Fruit fly (Drosophila melanogaster) whole organism, embryonic: ENCODE measurements around the gene Polr2I.

Source experiments
- Ada2b ChIP-seq: fragments of 200-800 bp; sonication (Bioruptor generic); IDR thresholded peaks from 2 replicates; pipeline ENCODE4 v1.3.6; 2022; ENCODE audit warnings: missing biosample characterization, missing genetic modification characterization
- Atf3 ChIP-seq: fragments of 200-800 bp; sonication (Bioruptor generic); optimal IDR thresholded peaks from 3 replicates; lab custom pipeline; 2016; ENCODE audit warnings: missing biosample characterization, missing genetic modification characterization
- B-H2 ChIP-seq: fragments of 200-800 bp; sonication (Bioruptor generic); optimal IDR thresholded peaks from 2 replicates; lab custom pipeline; 2018; ENCODE audit warnings: missing biosample characterization, mild to moderate bottlenecking, missing genetic modification characterization
- Bgb ChIP-seq: fragments of 200-800 bp; sonication (Bioruptor generic); IDR thresholded peaks from 2 replicates; pipeline ENCODE4 v1.3.6; 2022; ENCODE audit warnings: missing biosample characterization, missing genetic modification characterization; ENCODE audit not compliant: partially characterized antibody
- CG10431 ChIP-seq: fragments of 200-800 bp; sonication (Bioruptor generic); optimal IDR thresholded peaks from 3 replicates; lab custom pipeline; 2018; ENCODE audit warnings: missing biosample characterization, mild to moderate bottlenecking, missing genetic modification characterization
- CG10959 ChIP-seq: fragments of 200-800 bp; sonication (Bioruptor generic); IDR thresholded peaks from 2 replicates; pipeline ENCODE4 v1.3.6; 2022; ENCODE audit warnings: missing biosample characterization, missing genetic modification characterization
- CG11093 ChIP-seq: fragments of 200-800 bp; sonication (Bioruptor generic); IDR thresholded peaks from 3 replicates; pipeline ENCODE4 v1.3.6; 2022; ENCODE audit warnings: missing biosample characterization, missing genetic modification characterization
- CG11456 ChIP-seq: fragments of 200-800 bp; sonication (Bioruptor generic); IDR thresholded peaks from 3 replicates; pipeline ENCODE4 v1.3.6; 2022; ENCODE audit warnings: missing biosample characterization, missing genetic modification characterization
- CG1233 ChIP-seq: fragments of 200-800 bp; sonication (Bioruptor generic); optimal IDR thresholded peaks from 4 replicates; lab custom pipeline; 2018; ENCODE audit warnings: missing biosample characterization, mild to moderate bottlenecking, missing genetic modification characterization
- CG15011 ChIP-seq: fragments of 200-800 bp; sonication (Bioruptor generic); optimal IDR thresholded peaks from 3 replicates; lab custom pipeline; 2018; ENCODE audit warnings: missing biosample characterization, mild to moderate bottlenecking, missing genetic modification characterization
- CG15479 ChIP-seq: fragments of 200-800 bp; sonication (Bioruptor generic); optimal IDR thresholded peaks from 3 replicates; lab custom pipeline; 2019; ENCODE audit warnings: missing biosample characterization, mild to moderate bottlenecking, missing genetic modification characterization, moderate library complexity
- CG15514 ChIP-seq: fragments of 200-800 bp; sonication (Bioruptor generic); optimal IDR thresholded peaks from 3 replicates; lab custom pipeline; 2017; ENCODE audit warnings: missing biosample characterization, missing genetic modification characterization, mild to moderate bottlenecking, moderate library complexity, missing genetic modification reagents
- CG1647 ChIP-seq: fragments of 200-800 bp; sonication (Bioruptor generic); optimal IDR thresholded peaks from 3 replicates; lab custom pipeline; 2016; ENCODE audit warnings: missing biosample characterization, missing genetic modification characterization
- CG2116 ChIP-seq: fragments of 200-800 bp; sonication (Bioruptor generic); optimal IDR thresholded peaks from 3 replicates; lab custom pipeline; 2018; ENCODE audit warnings: missing biosample characterization, mild to moderate bottlenecking, missing genetic modification characterization
- CG4282 ChIP-seq: fragments of 200-800 bp; sonication (Bioruptor generic); optimal IDR thresholded peaks from 2 replicates; lab custom pipeline; 2016; ENCODE audit warnings: missing biosample characterization, missing genetic modification characterization
- CG4360 ChIP-seq: fragments of 200-800 bp; sonication (Bioruptor generic); IDR thresholded peaks from 2 replicates; pipeline ENCODE4 v1.3.6; 2022; ENCODE audit warnings: missing biosample characterization, missing genetic modification characterization
- CG43689 ChIP-seq: fragments of 200-800 bp; sonication (Bioruptor generic); IDR thresholded peaks from 2 replicates; pipeline ENCODE4 v1.3.6; 2022; ENCODE audit warnings: missing biosample characterization, missing genetic modification characterization
- CG5180 ChIP-seq: fragments of 200-800 bp; sonication (Bioruptor generic); optimal IDR thresholded peaks from 3 replicates; lab custom pipeline; 2017; ENCODE audit warnings: missing biosample characterization, missing genetic modification characterization, mild to moderate bottlenecking, moderate library complexity, missing genetic modification reagents
- CG7928 ChIP-seq: fragments of 200-800 bp; sonication (Bioruptor generic); optimal IDR thresholded peaks from 2 replicates; lab custom pipeline; 2017; ENCODE audit warnings: missing biosample characterization, mild to moderate bottlenecking, missing genetic modification characterization
- CG7987 ChIP-seq: fragments of 200-800 bp; sonication (Bioruptor generic); optimal IDR thresholded peaks from 2 replicates; lab custom pipeline; 2018; ENCODE audit warnings: missing biosample characterization, mild to moderate bottlenecking, missing genetic modification characterization, moderate library complexity
- CG8478 ChIP-seq: fragments of >200 bp; optimal IDR thresholded peaks from 2 replicates; lab custom pipeline; 2018
- CHES-1-like ChIP-seq: fragments of 200-800 bp; sonication (Bioruptor generic); optimal IDR thresholded peaks from 2 replicates; lab custom pipeline; 2016; ENCODE audit warnings: missing biosample characterization, missing genetic modification characterization
- Ets65A ChIP-seq: fragments of 200-800 bp; sonication (Bioruptor generic); peaks from one replicate; lab custom pipeline; 2016; ENCODE audit warnings: missing biosample characterization, missing genetic modification characterization
- Neu2 ChIP-seq: fragments of 200-800 bp; sonication (Bioruptor generic); optimal IDR thresholded peaks from 3 replicates; lab custom pipeline; 2016; ENCODE audit warnings: missing biosample characterization, missing genetic modification characterization, borderline replicate concordance
- Scr ChIP-seq: fragments of 200-800 bp; sonication (Bioruptor generic); IDR thresholded peaks from 2 replicates; pipeline ENCODE4 v1.3.6; 2022; ENCODE audit warnings: missing biosample characterization, missing genetic modification characterization; ENCODE audit not compliant: partially characterized antibody
- Spps ChIP-seq: fragments of 200-800 bp; sonication (Bioruptor generic); optimal IDR thresholded peaks from 2 replicates; lab custom pipeline; 2018; ENCODE audit warnings: missing biosample characterization, mild to moderate bottlenecking, missing genetic modification characterization
- Ssrp ChIP-seq: fragments of 200-800 bp; sonication (Bioruptor generic); optimal IDR thresholded peaks from 2 replicates; lab custom pipeline; 2018; ENCODE audit warnings: missing biosample characterization, mild to moderate bottlenecking, missing genetic modification characterization, moderate library complexity
- TFAM ChIP-seq: fragments of 200-800 bp; sonication (Bioruptor generic); optimal IDR thresholded peaks from 2 replicates; lab custom pipeline; 2017; ENCODE audit warnings: missing biosample characterization, missing genetic modification characterization, inconsistent platforms
- YL-1 ChIP-seq: fragments of 200-800 bp; sonication (Bioruptor generic); optimal IDR thresholded peaks from 3 replicates; lab custom pipeline; 2017; ENCODE audit warnings: missing biosample characterization, mild to moderate bottlenecking, missing genetic modification characterization
- az2 ChIP-seq: fragments of 200-800 bp; sonication (Bioruptor generic); optimal IDR thresholded peaks from 3 replicates; lab custom pipeline; 2016; ENCODE audit warnings: missing biosample characterization, missing genetic modification characterization
- br ChIP-seq: fragments of >200 bp; optimal IDR thresholded peaks from 2 replicates; lab custom pipeline; 2017
- bsh ChIP-seq, 2 experiments: fragments of 200-800 bp; sonication (Bioruptor generic); optimal IDR thresholded peaks; 2 replicates each; lab custom pipeline; 2017 to 2018; ENCODE audit warnings: mild to moderate bottlenecking in 2 of 2, missing biosample characterization in 2 of 2, missing genetic modification characterization in 2 of 2, moderate library complexity in 1 of 2
- ci ChIP-seq: fragments of 200-800 bp; sonication (Bioruptor generic); IDR thresholded peaks from 3 replicates; pipeline ENCODE4 v1.3.6; 2022; ENCODE audit warnings: missing biosample characterization, missing genetic modification characterization
- corto ChIP-seq: fragments of 200-800 bp; sonication (Bioruptor generic); optimal IDR thresholded peaks from 2 replicates; lab custom pipeline; 2016; ENCODE audit warnings: missing biosample characterization, mild to moderate bottlenecking, missing genetic modification characterization, moderate library complexity
- crc ChIP-seq: fragments of 200-800 bp; sonication (Bioruptor generic); optimal IDR thresholded peaks from 2 replicates; lab custom pipeline; 2016; ENCODE audit warnings: missing biosample characterization, missing genetic modification characterization
- croc ChIP-seq: fragments of 200-800 bp; sonication (Bioruptor generic); conservative IDR thresholded peaks from 3 replicates; pipeline ENCODE4 v1.3.6; 2022; ENCODE audit warnings: missing biosample characterization, missing genetic modification characterization
- fru ChIP-seq: fragments of >200 bp; optimal IDR thresholded peaks from 2 replicates; lab custom pipeline; 2017
- gcm2 ChIP-seq: fragments of 200-800 bp; sonication (Bioruptor generic); optimal IDR thresholded peaks from 2 replicates; lab custom pipeline; 2016; ENCODE audit warnings: missing biosample characterization, missing genetic modification characterization
- grau ChIP-seq: fragments of 200-800 bp; optimal IDR thresholded peaks from 3 replicates; lab custom pipeline; 2019; ENCODE audit warnings: missing biosample characterization, mild to moderate bottlenecking, missing genetic modification characterization, moderate library complexity
- her ChIP-seq: fragments of 200-800 bp; sonication (Bioruptor generic); optimal IDR thresholded peaks from 2 replicates; lab custom pipeline; 2016; ENCODE audit warnings: missing biosample characterization, missing genetic modification characterization
- ken ChIP-seq: fragments of 200-800 bp; sonication (Bioruptor generic); IDR thresholded peaks from 3 replicates; pipeline ENCODE4 v1.3.6; 2022; ENCODE audit warnings: missing biosample characterization, missing genetic modification characterization
- mirr ChIP-seq: fragments of 200-800 bp; sonication (Bioruptor generic); optimal IDR thresholded peaks from 3 replicates; lab custom pipeline; 2018; ENCODE audit warnings: missing biosample characterization, mild to moderate bottlenecking, missing genetic modification characterization
- pfk ChIP-seq: fragments of 200-800 bp; sonication (Bioruptor generic); optimal IDR thresholded peaks from 2 replicates; lab custom pipeline; 2018; ENCODE audit warnings: missing biosample characterization, mild to moderate bottlenecking, missing genetic modification characterization, moderate library complexity
- psq ChIP-seq: fragments of 200-800 bp; sonication (Bioruptor generic); optimal IDR thresholded peaks from 2 replicates; lab custom pipeline; 2017; ENCODE audit warnings: missing biosample characterization, missing genetic modification characterization
- schlank ChIP-seq: fragments of 200-800 bp; sonication (Bioruptor generic); optimal IDR thresholded peaks from 2 replicates; lab custom pipeline; 2018; ENCODE audit warnings: missing biosample characterization, mild to moderate bottlenecking, missing genetic modification characterization
- sens ChIP-seq: fragments of 200-800 bp; sonication (Bioruptor generic); peaks from one replicate; lab custom pipeline; 2016; ENCODE audit warnings: missing biosample characterization, missing genetic modification characterization
- sisA ChIP-seq: fragments of 200-800 bp; sonication (Bioruptor generic); IDR thresholded peaks from 2 replicates; pipeline ENCODE4 v1.3.6; 2022; ENCODE audit warnings: missing biosample characterization, missing genetic modification characterization
- so ChIP-seq: fragments of 200-800 bp; sonication (Bioruptor generic); IDR thresholded peaks from 3 replicates; pipeline ENCODE4 v1.3.6; 2022; ENCODE audit warnings: missing biosample characterization, missing genetic modification characterization
- sug ChIP-seq: fragments of 200-800 bp; optimal IDR thresholded peaks from 2 replicates; lab custom pipeline; 2019; ENCODE audit warnings: missing biosample characterization, mild to moderate bottlenecking, missing genetic modification characterization, moderate library complexity
- toy ChIP-seq: fragments of 200-800 bp; sonication (Bioruptor generic); IDR thresholded peaks from 2 replicates; pipeline ENCODE4 v1.3.6; 2022; ENCODE audit warnings: missing biosample characterization, missing genetic modification characterization
- tx ChIP-seq: fragments of 200-800 bp; sonication (Bioruptor generic); optimal IDR thresholded peaks from 2 replicates; lab custom pipeline; 2016; ENCODE audit warnings: missing biosample characterization, missing genetic modification characterization
- unpg ChIP-seq: fragments of 200-800 bp; sonication (Bioruptor generic); optimal IDR thresholded peaks from 3 replicates; lab custom pipeline; 2018; ENCODE audit warnings: missing biosample characterization, mild to moderate bottlenecking, missing genetic modification characterization, moderate library complexity
- usp ChIP-seq: fragments of >200 bp; optimal IDR thresholded peaks from 2 replicates; lab custom pipeline; 2017; ENCODE audit warnings: missing biosample characterization, missing genetic modification characterization

Gene Polr2I

dm6 chr3R:14283042-14283626, 25.8 kb upstream of the Polr2I start (continued):
- no peak for TF ChIP-seq CG2116
- no peak for TF ChIP-seq croc (GFP tag; lab: Robert Waterston, UW)
- TF ChIP-seq CG43689 (GFP tag; lab: Robert Waterston, UW): no peak
- no peak for TF ChIP-seq br (lab: Kevin White, UChicago)
- TF ChIP-seq Ets65A (GFP tag; lab: Kevin White, UChicago): peak; percentile 79
- TF ChIP-seq crc (GFP tag; lab: Kevin White, UChicago): peak; percentile 49
- peak; percentile 88 for TF ChIP-seq CG15479 (GFP tag; lab: Kevin White, UChicago)
- no peak for TF ChIP-seq bsh (GFP tag; optimal IDR thresholded peaks at IDR 0.05; lab: Kevin White, UChicago)
- no peak for TF ChIP-seq CHES-1-like (GFP tag; lab: Kevin White, UChicago)
- no peak for TF ChIP-seq sisA (GFP tag; lab: Robert Waterston, UW)
- TF ChIP-seq CG7928: no peak
- no peak for TF ChIP-seq CG7987 (GFP tag; lab: Kevin White, UChicago)
- TF ChIP-seq az2 (GFP tag; lab: Kevin White, UChicago): peak; percentile 6
- no peak for TF ChIP-seq CG4282 (GFP tag; lab: Kevin White, UChicago)
- TF ChIP-seq sens: peak; percentile 81
- TF ChIP-seq grau: peak; percentile 61
- TF ChIP-seq psq (GFP tag; lab: Kevin White, UChicago): no peak
- TF ChIP-seq B-H2: no peak
- TF ChIP-seq her (GFP tag; lab: Kevin White, UChicago): no peak
- TF ChIP-seq fru (lab: Kevin White, UChicago): no peak
- no peak for TF ChIP-seq mirr (GFP tag; lab: Kevin White, UChicago)
- no peak for TF ChIP-seq CG11456 (GFP tag; lab: Robert Waterston, UW)
- no peak for TF ChIP-seq Spps (tag; lab: Kevin White, UChicago)
- TF ChIP-seq CG11093: no peak
- TF ChIP-seq CG10431 (GFP tag; lab: Kevin White, UChicago): no peak
- TF ChIP-seq CG15514 (GFP tag; lab: Kevin White, UChicago): no peak
- no peak for TF ChIP-seq pfk
- TF ChIP-seq gcm2 (GFP tag; lab: Kevin White, UChicago): no peak
- no peak for TF ChIP-seq corto
- no peak for TF ChIP-seq CG8478 (lab: Kevin White, UChicago)
- no peak for TF ChIP-seq CG5180
- TF ChIP-seq Ada2b (GFP tag; lab: Robert Waterston, UW): no peak
- TF ChIP-seq Scr (GFP tag; lab: Robert Waterston, UW): no peak
- TF ChIP-seq CG10959 (GFP tag; lab: Robert Waterston, UW): no peak
- no peak for TF ChIP-seq CG1233 (GFP tag; lab: Kevin White, UChicago)
- no peak for TF ChIP-seq CG4360 (GFP tag; lab: Robert Waterston, UW)
- no peak for TF ChIP-seq YL-1 (GFP tag; lab: Kevin White, UChicago)
- peak; percentile 2 for TF ChIP-seq Atf3
- peak; percentile 6 for TF ChIP-seq schlank (tag; lab: Kevin White, UChicago)
- TF ChIP-seq toy (GFP tag; lab: Robert Waterston, UW): no peak
- no peak for TF ChIP-seq ci (GFP tag; lab: Robert Waterston, UW)
- no peak for TF ChIP-seq Neu2
- TF ChIP-seq so (GFP tag; lab: Robert Waterston, UW): no peak
- TF ChIP-seq TFAM (GFP tag; lab: Kevin White, UChicago): no peak
- no peak for TF ChIP-seq sug (tag; lab: Kevin White, UChicago)
- no peak for TF ChIP-seq tx (GFP tag; lab: Kevin White, UChicago)
- TF ChIP-seq Bgb (GFP tag; lab: Robert Waterston, UW): no peak
- peak; percentile 25 for TF ChIP-seq CG15011 (GFP tag; lab: Kevin White, UChicago)
- TF ChIP-seq CG1647 (GFP tag; lab: Kevin White, UChicago): no peak
- peak; percentile 27 for TF ChIP-seq unpg (GFP tag; lab: Kevin White, UChicago)
- TF ChIP-seq ken: no peak
- TF ChIP-seq usp (GFP tag; lab: Kevin White, UChicago): no peak
- peak; percentile 37 for TF ChIP-seq Ssrp
